Fruit fly (Drosophila melanogaster) whole organism, wandering third instar larva: ENCODE measurements around the gene Elp6.

Experiments
- Abd-B ChIP-seq: fragments of >200 bp; optimal IDR thresholded peaks from 2 replicates; lab custom pipeline; 2017; ENCODE audit warnings: missing biosample characterization, missing genetic modification characterization
- CG9705 ChIP-seq: fragments of 200-800 bp; sonication (Bioruptor generic); optimal IDR thresholded peaks from 2 replicates; lab custom pipeline; 2018; ENCODE audit warnings: missing biosample characterization, mild to moderate bottlenecking, missing genetic modification characterization
- Dfd ChIP-seq: fragments of >200 bp; optimal IDR thresholded peaks from 2 replicates; lab custom pipeline; 2017; ENCODE audit warnings: missing biosample characterization, missing genetic modification characterization
- Dif ChIP-seq: fragments of 200-275, 200-300 bp; sonication (Bioruptor generic); optimal IDR thresholded peaks from 2 replicates; lab custom pipeline; 2018; ENCODE audit warnings: missing biosample characterization, missing genetic modification characterization; ENCODE audit not compliant: partially characterized antibody
- GATAd ChIP-seq: sonication (Bioruptor generic); optimal IDR thresholded peaks from 2 replicates; lab custom pipeline; 2016; ENCODE audit warnings: missing biosample characterization, missing genetic modification characterization
- Hnf4 ChIP-seq: fragments of 200-800 bp; sonication (Bioruptor generic); optimal IDR thresholded peaks from 2 replicates; lab custom pipeline; 2016; ENCODE audit warnings: missing biosample characterization, mild to moderate bottlenecking, missing genetic modification characterization
- Hr78 ChIP-seq: fragments of >200 bp; optimal IDR thresholded peaks from 2 replicates; lab custom pipeline; 2017; ENCODE audit warnings: missing biosample characterization, missing genetic modification characterization
- Myc ChIP-seq: fragments of >200 bp; optimal IDR thresholded peaks from 2 replicates; lab custom pipeline; 2017
- N ChIP-seq: fragments of >200 bp; optimal IDR thresholded peaks from 2 replicates; lab custom pipeline; 2018; ENCODE audit warnings: missing biosample characterization, missing external identifiers, missing genetic modification characterization
- OdsH ChIP-seq: fragments of 200-800 bp; sonication (Bioruptor generic); optimal IDR thresholded peaks from 2 replicates; lab custom pipeline; 2016; ENCODE audit warnings: missing biosample characterization, mild to moderate bottlenecking, missing genetic modification characterization
- Sp1 ChIP-seq: fragments of 200-800 bp; sonication (Bioruptor generic); optimal IDR thresholded peaks from 3 replicates; lab custom pipeline; 2019; ENCODE audit warnings: missing biosample characterization, mild to moderate bottlenecking, missing genetic modification characterization, moderate library complexity
- brk ChIP-seq: fragments of 200-800 bp; sonication (Bioruptor generic); optimal IDR thresholded peaks from 2 replicates; lab custom pipeline; 2016; ENCODE audit warnings: missing biosample characterization, mild to moderate bottlenecking, missing genetic modification characterization
- dl ChIP-seq, 2 experiments: fragments of 175-275, 200-275 bp in 1 of 2; fragments of 200-275 bp in 1 of 2; sonication (Bioruptor generic); optimal IDR thresholded peaks; lab custom pipeline; 2018; ENCODE audit warnings: mild to moderate bottlenecking in 2 of 2, missing biosample characterization in 2 of 2, missing genetic modification characterization in 2 of 2, moderate library complexity in 2 of 2; ENCODE audit not compliant: partially characterized antibody in 2 of 2, insufficient read depth in 1 of 2
- dmrt93B ChIP-seq: fragments of 200-800 bp; sonication (Bioruptor generic); optimal IDR thresholded peaks from 2 replicates; lab custom pipeline; 2018; ENCODE audit warnings: missing biosample characterization, mild to moderate bottlenecking, missing genetic modification characterization
- foxo ChIP-seq, 2 experiments: fragments of 200-800 bp; sonication (Bioruptor generic); optimal IDR thresholded peaks; 2 replicates in 1 of 2; 3 replicates in 1 of 2; lab custom pipeline; 2016 to 2017; ENCODE audit warnings: missing biosample characterization in 2 of 2, missing genetic modification characterization in 2 of 2
- fru ChIP-seq: fragments of 200-800 bp; sonication (Bioruptor generic); optimal IDR thresholded peaks from 3 replicates; lab custom pipeline; 2016; ENCODE audit warnings: missing biosample characterization, mild to moderate bottlenecking, missing genetic modification characterization
- jim ChIP-seq: fragments of 175-275, 200-325 bp; sonication (Bioruptor generic); optimal IDR thresholded peaks from 2 replicates; lab custom pipeline; 2016; ENCODE audit warnings: missing biosample characterization, mild to moderate bottlenecking, missing genetic modification characterization
- psq ChIP-seq: fragments of 200-800 bp; sonication (Bioruptor generic); optimal IDR thresholded peaks from 3 replicates; lab custom pipeline; 2017; ENCODE audit warnings: missing biosample characterization, mild to moderate bottlenecking, missing genetic modification characterization, moderate library complexity
- rgr ChIP-seq: fragments of 200-800 bp; sonication (Bioruptor generic); optimal IDR thresholded peaks from 3 replicates; lab custom pipeline; 2016; ENCODE audit warnings: missing biosample characterization, mild to moderate bottlenecking, missing genetic modification characterization
- sv ChIP-seq: fragments of 200-800 bp; sonication (Bioruptor generic); optimal IDR thresholded peaks from 3 replicates; lab custom pipeline; 2016; ENCODE audit warnings: missing biosample characterization, missing genetic modification characterization
- tai ChIP-seq: sonication (Bioruptor generic); optimal IDR thresholded peaks from 2 replicates; lab custom pipeline; 2016; ENCODE audit warnings: missing biosample characterization, missing genetic modification characterization
- woc ChIP-seq: sonication (Bioruptor generic); optimal IDR thresholded peaks from 2 replicates; lab custom pipeline; 2016; ENCODE audit warnings: missing biosample characterization, mild to moderate bottlenecking, missing genetic modification characterization

Elp6 gene

dm6 chr3R:13334007-13334406 lies 32.7 kb downstream of the Elp6 start, which contains the start of gene PK2-R2:
TSS of gene PK2-R2 (minus strand) at chr3R:13334166.
- TF ChIP-seq Dif (no peak), jim (GFP tag; lab: Kevin White, UChicago) (no peak), CG9705 (GFP tag; lab: Kevin White, UChicago) (no peak), foxo (GFP tag; optimal IDR thresholded peaks at IDR 0.05; lab: Kevin White, UChicago) (no peak), sv (GFP tag; lab: Kevin White, UChicago) (no peak)

- no peak for TF ChIP-seq Hnf4 (GFP tag; lab: Kevin White, UChicago)
- no peak for TF ChIP-seq fru (GFP tag; lab: Kevin White, UChicago)
- no peak for TF ChIP-seq psq (GFP tag; lab: Kevin White, UChicago)
Observed at dm6 chr3R:13333031-13333430, 33.7 kb downstream of the Elp6 start.

- no peak for TF ChIP-seq CG9705 (GFP tag; lab: Kevin White, UChicago)
- no peak for TF ChIP-seq Abd-B (GFP tag; lab: Kevin White, UChicago)
- TF ChIP-seq foxo (GFP tag; optimal IDR thresholded peaks at IDR 0.05; lab: Kevin White, UChicago), result no peak
- no peak for TF ChIP-seq Hr78
- TF ChIP-seq GATAd (GFP tag; lab: Kevin White, UChicago), result no peak
- TF ChIP-seq rgr (GFP tag; lab: Kevin White, UChicago), result peak; percentile 35
- TF ChIP-seq Myc (lab: Kevin White, UChicago), result no peak
- TF ChIP-seq, all 38 proteins: peak for 1
Observed at dm6 chr3R:13319873-13320272, 46.8 kb downstream of the Elp6 start.

dm6 chr3R:13319170-13319569 lies 47.5 kb downstream of the Elp6 start, which contains the start of gene CG45080:
TSS of gene CG45080 (minus strand) at chr3R:13319270.
- TF ChIP-seq Dfd (GFP tag; lab: Kevin White, UChicago), result no peak
- no peak for TF ChIP-seq tai (GFP tag; lab: Kevin White, UChicago)
- no peak for TF ChIP-seq N (GFP tag; lab: Kevin White, UChicago)
- TF ChIP-seq Sp1, result no peak
- TF ChIP-seq psq (GFP tag; lab: Kevin White, UChicago), result no peak

- no peak for TF ChIP-seq dmrt93B (GFP tag; lab: Kevin White, UChicago)
- TF ChIP-seq brk (GFP tag; lab: Kevin White, UChicago), result no peak
- TF ChIP-seq OdsH (GFP tag; lab: Kevin White, UChicago), result no peak
- no peak for TF ChIP-seq CG9705 (GFP tag; lab: Kevin White, UChicago)
- no peak for TF ChIP-seq Dfd (GFP tag; lab: Kevin White, UChicago)
- TF ChIP-seq woc (GFP tag; lab: Kevin White, UChicago), result no peak
- TF ChIP-seq dl (GFP tag; optimal IDR thresholded peaks at IDR 0.05; lab: Kevin White, UChicago; ENCODE audit: insufficient read depth in 1 of 2, partially characterized antibody in 2 of 2), result no peak
Observed at dm6 chr3R:13313088-13313487, 53.6 kb downstream of the Elp6 start, which contains the start of gene CG44142. TSS of gene CG44142 (minus strand) at chr3R:13313188.
